Worm (Caenorhabditis elegans): ENCODE results near the gene trpl-5.

The trpl-5 gene

DNA sequence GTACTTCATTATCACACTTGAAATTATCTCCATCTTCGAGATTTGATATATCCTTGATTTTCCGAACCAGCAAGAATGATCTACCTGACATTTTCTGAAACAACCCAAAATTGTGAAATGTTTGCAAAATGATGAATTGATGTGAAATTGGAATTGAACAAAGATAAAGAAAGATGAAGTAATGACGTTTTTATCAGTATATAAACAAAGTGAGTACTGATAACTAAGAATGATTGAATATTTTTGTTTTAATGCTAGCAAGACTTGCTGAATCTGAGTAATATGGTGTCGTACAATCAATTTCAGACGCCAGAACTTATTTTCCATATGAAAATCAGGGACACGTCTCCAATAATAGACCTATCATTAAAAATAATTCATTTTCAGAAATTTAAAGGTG is 31.7 kb upstream of the trpl-5 start, which contains the start of gene math-37:
Gene math-37 (minus strand): TSS at position 101 of the 400 bp plus-strand sequence.
- TF ChIP-seq efl-1 (optimal IDR thresholded peaks at IDR 0.05) = no peak
- peak in 1 of 2 experiments; percentile 42 for TF ChIP-seq efl-1 (GFP tag; optimal IDR thresholded peaks at IDR 0.05 in 1 of 2)
- no peak for TF ChIP-seq isw-1 (GFP tag; IDR thresholded peaks at IDR 0.05)
- no peak for TF ChIP-seq vab-15 (tag; optimal IDR thresholded peaks at IDR 0.05)
- peak; percentile 32 for TF ChIP-seq elt-2 (tag; optimal IDR thresholded peaks at IDR 0.05)

DNA sequence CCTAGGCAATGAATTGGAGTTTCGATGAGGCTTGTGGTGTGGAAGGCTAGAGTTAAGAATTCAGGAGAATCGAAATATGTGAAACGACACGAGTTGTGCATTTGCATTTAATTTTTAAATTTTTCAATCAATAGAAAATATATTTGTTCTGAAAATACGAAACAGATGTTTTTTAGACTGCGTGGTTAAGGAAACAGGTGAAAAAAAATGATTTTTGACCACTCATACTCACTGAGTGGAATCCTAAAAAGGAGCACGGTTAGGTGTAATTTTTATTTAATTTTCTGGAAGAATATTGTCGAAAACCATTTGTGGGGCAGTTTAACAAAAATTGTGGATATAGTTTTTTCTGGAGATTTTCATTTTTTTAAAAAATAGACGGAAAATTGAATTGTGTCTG is 26.4 kb upstream of the trpl-5 start, which contains the start of gene srh-195:
Gene srh-195 (minus strand): TSS at position 101 of the 400 bp plus-strand sequence.
- TF ChIP-seq Y116A8C.19 (tag; optimal IDR thresholded peaks at IDR 0.05; ENCODE audit: borderline replicate concordance) (no peak), lir-3 (tag; optimal IDR thresholded peaks at IDR 0.05; ENCODE audit: poor library complexity) (no peak), egl-13 (tag; optimal IDR thresholded peaks at IDR 0.05) (no peak), tbx-2 (tag; optimal IDR thresholded peaks at IDR 0.05) (no peak), sptf-1 (tag; optimal IDR thresholded peaks at IDR 0.05) (no peak), lin-15B (tag; optimal IDR thresholded peaks at IDR 0.05) (no peak), nhr-76 (tag; optimal IDR thresholded peaks at IDR 0.05) (no peak), ztf-11 (tag; optimal IDR thresholded peaks at IDR 0.05) (no peak), ama-1 (optimal IDR thresholded peaks at IDR 0.05) (no peak), fkh-4 (tag; optimal IDR thresholded peaks at IDR 0.05; ENCODE audit: borderline replicate concordance) (no peak), pax-3 (tag; optimal IDR thresholded peaks at IDR 0.05) (no peak), sup-37 (GFP tag; optimal IDR thresholded peaks at IDR 0.05) (no peak), sox-4 (tag; optimal IDR thresholded peaks at IDR 0.05) (no peak), irx-1 (tag; optimal IDR thresholded peaks at IDR 0.05) (no peak), ceh-63 (GFP tag; optimal IDR thresholded peaks at IDR 0.05) (no peak)

DNA sequence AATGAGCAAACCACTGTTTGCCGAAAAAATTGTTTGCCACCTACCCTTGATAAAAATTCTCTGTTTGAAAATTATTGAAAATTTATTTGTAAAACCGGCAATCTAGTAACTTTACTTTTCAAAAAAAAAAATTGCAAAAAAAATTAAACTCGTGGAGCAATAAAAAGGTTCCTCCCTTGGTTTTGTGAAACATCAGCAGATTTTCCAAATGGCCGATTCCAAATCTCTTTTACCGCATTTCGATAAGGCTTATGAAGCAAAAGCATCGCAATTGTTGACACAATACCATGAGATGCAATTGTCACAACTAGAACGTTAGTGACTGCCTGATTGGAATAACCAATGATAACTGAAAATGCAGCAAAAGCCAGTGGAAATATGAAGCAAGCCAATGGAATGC is 24.1 kb upstream of the trpl-5 start:
- no peak for TF ChIP-seq zag-1 (tag; optimal IDR thresholded peaks at IDR 0.05)
- TF ChIP-seq ceh-88 (GFP tag; IDR thresholded peaks at IDR 0.05) = no peak
- no peak for TF ChIP-seq ceh-90 (tag; optimal IDR thresholded peaks at IDR 0.05)
- no peak for TF ChIP-seq sox-4 (tag; optimal IDR thresholded peaks at IDR 0.05)
- TF ChIP-seq nhr-71 (tag; optimal IDR thresholded peaks at IDR 0.05) = no peak
- no peak for TF ChIP-seq C04F5.9 (tag; optimal IDR thresholded peaks at IDR 0.05)
- no peak for TF ChIP-seq ets-5 (GFP tag; IDR thresholded peaks at IDR 0.05)

DNA sequence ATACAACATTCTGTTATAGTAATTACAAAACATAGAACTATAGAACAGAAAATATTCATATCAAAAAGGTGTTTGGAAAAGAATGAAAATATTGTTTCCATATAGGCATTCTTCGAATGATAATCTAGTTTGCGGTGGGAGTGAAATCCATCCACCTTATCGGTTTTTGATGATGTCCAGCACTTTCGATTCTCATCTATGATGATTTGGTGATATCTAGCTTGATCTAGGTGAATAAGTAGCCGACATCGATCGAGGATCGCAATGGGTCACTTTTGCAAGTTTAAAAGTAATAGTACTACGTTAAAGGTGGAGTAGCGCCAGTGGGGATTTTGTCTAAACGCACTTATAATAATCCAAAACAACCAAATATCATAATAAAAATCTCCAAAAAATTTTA is 22.5 kb upstream of the trpl-5 start, which contains the start of gene R52.6:
Gene R52.6 (minus strand): TSS at position 101 of the 400 bp plus-strand sequence.
- TF ChIP-seq ztf-4 (tag; optimal IDR thresholded peaks at IDR 0.05) = no peak
- peak; percentile 1 for TF ChIP-seq blmp-1 (tag; optimal IDR thresholded peaks at IDR 0.05)

DNA sequence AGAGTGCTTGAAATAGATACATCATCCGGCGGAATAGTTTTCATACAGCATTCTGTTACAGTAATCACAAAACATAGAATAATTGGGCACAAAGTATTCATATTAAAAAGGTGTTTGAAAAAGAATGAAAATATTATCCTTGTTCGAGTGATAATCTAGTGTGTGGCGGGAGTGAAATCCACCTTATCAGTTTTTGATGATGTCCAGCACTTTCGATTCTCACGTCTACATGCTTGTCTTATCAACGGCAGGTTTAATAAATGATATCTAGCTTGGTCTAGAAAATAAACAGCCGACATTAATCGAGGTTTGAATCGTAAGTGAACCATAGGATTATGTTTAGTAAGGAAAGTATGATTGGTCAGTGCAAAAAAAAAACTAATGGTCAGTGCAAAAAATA is 19.5 kb upstream of the trpl-5 start, which contains the start of gene R52.5:
Gene R52.5 (minus strand): TSS at position 101 of the 400 bp plus-strand sequence.
- TF ChIP-seq nhr-47 (tag; optimal IDR thresholded peaks at IDR 0.05) (no peak), blmp-1 (tag; optimal IDR thresholded peaks at IDR 0.05) (peak; percentile 54), aha-1 (tag; optimal IDR thresholded peaks at IDR 0.05) (no peak)

DNA sequence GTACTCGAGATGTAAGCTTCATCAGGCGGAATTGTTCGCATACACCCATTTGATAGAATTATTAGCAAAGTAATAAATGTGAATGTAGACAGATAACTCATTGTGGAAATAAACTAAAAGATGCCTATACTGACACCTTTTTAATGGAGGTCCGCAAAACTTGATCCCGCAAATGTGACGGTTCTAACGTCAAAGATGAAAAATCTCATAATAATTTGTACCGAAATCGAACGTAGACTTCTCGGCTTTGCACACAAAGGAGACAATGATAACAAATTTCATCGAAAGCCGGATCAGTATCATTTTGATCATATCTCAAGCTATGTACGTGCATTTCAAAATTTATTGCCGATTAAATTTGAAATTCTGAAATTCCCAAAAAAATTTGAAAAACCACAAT is 17.9 kb upstream of the trpl-5 start, which contains the start of gene R52.4:
Gene R52.4 (minus strand): TSS at position 101 of the 400 bp plus-strand sequence.
- TF ChIP-seq blmp-1 (tag; optimal IDR thresholded peaks at IDR 0.05) (no peak), pag-3 (tag; optimal IDR thresholded peaks at IDR 0.05; ENCODE audit: borderline replicate concordance, insufficient read depth) (no peak), unc-30 (tag; optimal IDR thresholded peaks at IDR 0.05) (no peak), nhr-76 (tag; optimal IDR thresholded peaks at IDR 0.05) (no peak), xbp-1 (tag; optimal IDR thresholded peaks at IDR 0.05) (no peak), aha-1 (tag; optimal IDR thresholded peaks at IDR 0.05) (no peak)

Measured in whole organism, L1 larva.